Worm (Caenorhabditis elegans) whole organism, L4/young adult: ENCODE results near the gene cpd-2.

Experiments used
- dao-5 ChIP-seq: sonication (generic microtip); optimal IDR thresholded peaks from 2 replicates; lab custom pipeline; 2016; ENCODE audit warnings: missing genotype, missing genetic modification characterization, moderate library complexity, missing compliant biosample characterization
- him-1 ChIP-seq: sonication (generic microtip); optimal IDR thresholded peaks from 2 replicates; lab custom pipeline; 2016; ENCODE audit warnings: missing genotype, missing genetic modification reagents, missing genetic modification characterization, missing compliant biosample characterization

DNA sequence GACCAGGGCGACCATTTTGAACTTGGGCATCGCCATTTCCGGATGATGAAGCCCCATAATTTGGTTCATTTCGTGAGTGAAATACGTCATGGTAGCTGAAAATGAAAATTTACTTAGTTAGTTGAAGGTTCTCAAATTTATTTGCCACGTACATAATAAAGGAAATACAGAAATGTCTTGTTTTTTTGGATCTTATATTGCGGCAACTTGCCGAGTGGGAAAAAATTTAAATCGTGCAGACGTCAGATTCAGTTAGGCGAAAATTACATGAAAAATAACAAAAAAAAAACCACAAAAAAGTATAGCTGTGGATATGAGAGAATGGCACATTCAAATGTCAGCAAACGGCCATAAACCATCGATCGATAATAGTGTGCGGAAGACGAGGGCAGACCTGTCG, 9.2 kb downstream of the cpd-2 start, which contains the start of gene T27A8.2:
- TF ChIP-seq dao-5 (no peak), him-1 (tag; lab: Kevin White, UChicago) (no peak)
